Worm (Caenorhabditis elegans) whole organism, late embryonic: ENCODE results near the gene sre-15.

Experiments
- C08G9.2 ChIP-seq: sonication (generic microtip); optimal IDR thresholded peaks from 2 replicates; lab custom pipeline; 2016; ENCODE audit warnings: mild to moderate bottlenecking, missing genetic modification characterization, moderate library complexity, missing compliant biosample characterization
- ama-1 ChIP-seq: fragments of 150-350 bp; optimal IDR thresholded peaks from 2 replicates; lab custom pipeline; 2014
- ceh-24 ChIP-seq: sonication (generic microtip); optimal IDR thresholded peaks from 2 replicates; lab custom pipeline; 2016; ENCODE audit warnings: mild to moderate bottlenecking, missing genetic modification characterization, missing compliant biosample characterization
- ceh-31 ChIP-seq: sonication (generic microtip); optimal IDR thresholded peaks from 2 replicates; lab custom pipeline; 2016; ENCODE audit warnings: missing genetic modification characterization, missing compliant biosample characterization
- dmd-4 ChIP-seq: sonication (generic microtip); optimal IDR thresholded peaks from 2 replicates; lab custom pipeline; 2016; ENCODE audit warnings: borderline replicate concordance, missing genetic modification characterization, missing compliant biosample characterization
- ets-4 ChIP-seq: sonication (generic microtip); optimal IDR thresholded peaks from 2 replicates; lab custom pipeline; 2016; ENCODE audit warnings: missing genetic modification characterization, missing compliant biosample characterization
- hlh-13 ChIP-seq: fragments of 200-800 bp; sonication (Bioruptor generic); optimal IDR thresholded peaks from 2 replicates; lab custom pipeline; 2018; ENCODE audit warnings: mild to moderate bottlenecking, missing genetic modification characterization, missing compliant biosample characterization
- hlh-30 ChIP-seq: sonication (generic microtip); optimal IDR thresholded peaks from 2 replicates; lab custom pipeline; 2017; ENCODE audit warnings: antibody characterized with exemption, missing genetic modification characterization, missing compliant biosample characterization; ENCODE audit not compliant: insufficient read depth
- madf-2 ChIP-seq: sonication (generic microtip); optimal IDR thresholded peaks from 2 replicates; lab custom pipeline; 2017; ENCODE audit warnings: missing genetic modification characterization, missing compliant biosample characterization
- nfya-1 ChIP-seq: sonication (generic microtip); optimal IDR thresholded peaks from 2 replicates; lab custom pipeline; 2017; ENCODE audit warnings: missing genetic modification characterization, mild to moderate bottlenecking, missing compliant biosample characterization, antibody characterized with exemption, moderate library complexity
- npax-4 ChIP-seq: sonication (generic microtip); optimal IDR thresholded peaks from 2 replicates; lab custom pipeline; 2016; ENCODE audit warnings: missing genetic modification characterization, missing compliant biosample characterization
- pat-9 ChIP-seq: fragments of 200-800 bp; sonication (Bioruptor generic); optimal IDR thresholded peaks from 2 replicates; lab custom pipeline; 2018; ENCODE audit warnings: mild to moderate bottlenecking, missing genetic modification characterization, moderate library complexity, missing compliant biosample characterization
- pha-2 ChIP-seq: sonication (generic microtip); optimal IDR thresholded peaks from 2 replicates; lab custom pipeline; 2017; ENCODE audit warnings: mild to moderate bottlenecking, missing genetic modification characterization, missing compliant biosample characterization
- pqm-1 ChIP-seq: sonication (generic microtip); optimal IDR thresholded peaks from 2 replicates; lab custom pipeline; 2016; ENCODE audit warnings: missing genetic modification characterization, missing compliant biosample characterization

DNA sequence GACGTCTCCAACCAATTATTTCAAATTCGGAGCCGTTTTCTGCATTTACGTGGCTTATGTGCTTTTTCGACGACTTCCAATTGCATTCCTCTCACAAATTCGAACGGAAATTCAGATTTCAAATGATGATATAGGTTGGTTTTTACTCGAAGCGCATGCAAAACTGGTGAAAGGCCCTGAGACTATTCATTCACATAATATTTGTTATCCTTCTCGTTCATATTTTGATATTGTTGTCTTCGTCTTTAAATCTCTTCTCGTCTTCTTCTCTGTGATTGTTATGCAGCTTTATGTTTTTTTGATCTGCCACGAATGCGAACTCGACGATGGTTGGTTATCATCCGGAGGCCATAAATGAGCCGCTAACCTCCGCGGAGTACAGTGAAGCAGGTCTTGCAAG, 38.3 kb upstream of the sre-15 start, which contains the start of gene hpo-12:
- TF ChIP-seq dmd-4 (no peak), pat-9 (tag; lab: Kevin White, UChicago) (no peak), pqm-1 (tag; lab: Kevin White, UChicago) (no peak), npax-4 (tag; lab: Kevin White, UChicago) (no peak), hlh-13 (GFP tag; lab: Kevin White, UChicago) (no peak), C08G9.2 (tag; lab: Kevin White, UChicago) (no peak), ceh-31 (tag; lab: Kevin White, UChicago) (no peak), ama-1 (no peak), ets-4 (tag; lab: Kevin White, UChicago) (no peak), madf-2 (tag; lab: Kevin White, UChicago) (no peak), hlh-30 (no peak), nfya-1 (no peak), pha-2 (tag; lab: Kevin White, UChicago) (no peak), ceh-24 (tag; lab: Kevin White, UChicago) (no peak)
